Fruit fly (Drosophila melanogaster) whole organism, embryonic: ENCODE measurements around the gene bbg.

Experiments used
- B-H1 ChIP-seq: fragments of 200-800 bp; sonication (Bioruptor generic); IDR thresholded peaks from 3 replicates; pipeline ENCODE4 v1.3.6; 2022; ENCODE audit warnings: missing biosample characterization, missing genetic modification characterization
- CG1024 ChIP-seq: fragments of 200-800 bp; sonication (Bioruptor generic); IDR thresholded peaks from 2 replicates; pipeline ENCODE4 v1.3.6; 2022; ENCODE audit warnings: missing biosample characterization, missing genetic modification characterization
- CG10274 ChIP-seq: fragments of 200-800 bp; sonication (Bioruptor generic); optimal IDR thresholded peaks from 3 replicates; lab custom pipeline; 2017; ENCODE audit warnings: missing biosample characterization, mild to moderate bottlenecking, missing genetic modification characterization
- CG10462 ChIP-seq: fragments of 200-800 bp; sonication (Bioruptor generic); optimal IDR thresholded peaks from 2 replicates; lab custom pipeline; 2016; ENCODE audit warnings: missing biosample characterization, missing genetic modification characterization
- CG11456 ChIP-seq: fragments of 200-800 bp; sonication (Bioruptor generic); IDR thresholded peaks from 3 replicates; pipeline ENCODE4 v1.3.6; 2022; ENCODE audit warnings: missing biosample characterization, missing genetic modification characterization
- CG1529 ChIP-seq: fragments of 200-800 bp; sonication (Bioruptor generic); optimal IDR thresholded peaks from 3 replicates; lab custom pipeline; 2018; ENCODE audit warnings: missing biosample characterization, missing genetic modification characterization
- CG18011 ChIP-seq: fragments of 200-800 bp; sonication (Bioruptor generic); optimal IDR thresholded peaks from 2 replicates; lab custom pipeline; 2017; ENCODE audit warnings: missing biosample characterization, missing genetic modification characterization, mild to moderate bottlenecking, moderate library complexity, missing genotype
- CG30403 ChIP-seq: fragments of 200-800 bp; sonication (Bioruptor generic); optimal IDR thresholded peaks from 3 replicates; lab custom pipeline; 2016; ENCODE audit warnings: missing biosample characterization, missing genetic modification characterization
- CG3847 ChIP-seq: fragments of 200-800 bp; sonication (Bioruptor generic); IDR thresholded peaks from 2 replicates; pipeline ENCODE4 v1.3.6; 2022; ENCODE audit warnings: missing biosample characterization, missing genetic modification characterization
- CG4328 ChIP-seq: fragments of 200-800 bp; sonication (Bioruptor generic); optimal IDR thresholded peaks from 3 replicates; lab custom pipeline; 2017; ENCODE audit warnings: missing biosample characterization, missing genetic modification reagents, missing genetic modification characterization
- CG43689 ChIP-seq: fragments of 200-800 bp; sonication (Bioruptor generic); IDR thresholded peaks from 2 replicates; pipeline ENCODE4 v1.3.6; 2022; ENCODE audit warnings: missing biosample characterization, missing genetic modification characterization
- CG4617 ChIP-seq: fragments of 200-800 bp; sonication (Bioruptor generic); optimal IDR thresholded peaks from 3 replicates; lab custom pipeline; 2016; ENCODE audit warnings: missing biosample characterization, missing genetic modification characterization, borderline replicate concordance
- CG6689 ChIP-seq: fragments of 200-800 bp; sonication (Bioruptor generic); IDR thresholded peaks from 2 replicates; pipeline ENCODE4 v1.3.6; 2022; ENCODE audit warnings: missing biosample characterization, missing genetic modification characterization
- CG7963 ChIP-seq: fragments of 200-800 bp; sonication (Bioruptor generic); IDR thresholded peaks from 3 replicates; pipeline ENCODE4 v1.3.6; 2022; ENCODE audit warnings: missing biosample characterization, missing genetic modification characterization; ENCODE audit not compliant: partially characterized antibody
- CG7987 ChIP-seq: fragments of 200-800 bp; sonication (Bioruptor generic); optimal IDR thresholded peaks from 2 replicates; lab custom pipeline; 2018; ENCODE audit warnings: missing biosample characterization, mild to moderate bottlenecking, missing genetic modification characterization, moderate library complexity
- CG8089 ChIP-seq: fragments of 200-800 bp; sonication (Bioruptor generic); optimal IDR thresholded peaks from 3 replicates; lab custom pipeline; 2016; ENCODE audit warnings: missing biosample characterization, missing genetic modification characterization
- CG9215 ChIP-seq: fragments of 200-800 bp; sonication (Bioruptor generic); IDR thresholded peaks from 2 replicates; pipeline ENCODE4 v1.3.6; 2022; ENCODE audit warnings: missing biosample characterization, missing genetic modification characterization
- Dbx ChIP-seq: fragments of 200-800 bp; sonication (Bioruptor generic); IDR thresholded peaks from 3 replicates; pipeline ENCODE4 v1.3.6; 2022; ENCODE audit warnings: missing biosample characterization, missing genetic modification characterization
- Dek ChIP-seq: fragments of 200-800 bp; sonication (Bioruptor generic); optimal IDR thresholded peaks from 3 replicates; lab custom pipeline; 2019; ENCODE audit warnings: missing biosample characterization, mild to moderate bottlenecking, missing genetic modification characterization, moderate library complexity
- Dip2 ChIP-seq: fragments of 200-800 bp; sonication (Bioruptor generic); IDR thresholded peaks from 2 replicates; pipeline ENCODE4 v1.3.6; 2022; ENCODE audit warnings: missing biosample characterization, missing genetic modification characterization
- Dp ChIP-seq: fragments of 200-800 bp; sonication (Bioruptor generic); optimal IDR thresholded peaks from 2 replicates; lab custom pipeline; 2018; ENCODE audit warnings: missing biosample characterization, mild to moderate bottlenecking, missing genetic modification characterization, moderate library complexity
- ERR ChIP-seq: fragments of 200-800 bp; sonication (Bioruptor generic); optimal IDR thresholded peaks from 2 replicates; lab custom pipeline; 2016; ENCODE audit warnings: missing biosample characterization, missing genetic modification characterization
- Ets97D ChIP-seq: fragments of 200-800 bp; sonication (Bioruptor generic); optimal IDR thresholded peaks from 3 replicates; lab custom pipeline; 2016; ENCODE audit warnings: missing biosample characterization, missing genetic modification characterization
- HmgZ ChIP-seq: fragments of 200-800 bp; sonication (Bioruptor generic); optimal IDR thresholded peaks from 2 replicates; lab custom pipeline; 2018; ENCODE audit warnings: missing biosample characterization, mild to moderate bottlenecking, missing genetic modification characterization
- Hr39 ChIP-seq: fragments of >200 bp; optimal IDR thresholded peaks from 2 replicates; lab custom pipeline; 2017
- Lim3 ChIP-seq: fragments of 200-800 bp; sonication (Bioruptor generic); IDR thresholded peaks from 2 replicates; pipeline ENCODE4 v1.3.6; 2022; ENCODE audit warnings: missing biosample characterization, missing genetic modification characterization
- Mad ChIP-seq: fragments of 200-800 bp; sonication (Bioruptor generic); optimal IDR thresholded peaks from 2 replicates; lab custom pipeline; 2016; ENCODE audit warnings: missing biosample characterization, missing genetic modification characterization
- Med ChIP-seq: fragments of 200-800 bp; sonication (Bioruptor generic); peaks from one replicate; lab custom pipeline; 2016; ENCODE audit warnings: missing biosample characterization, missing genetic modification characterization, mild to moderate bottlenecking, inconsistent platforms, moderate library complexity
- Nf-YC ChIP-seq: fragments of 200-800 bp; optimal IDR thresholded peaks from 3 replicates; lab custom pipeline; 2019; ENCODE audit warnings: missing biosample characterization, mild to moderate bottlenecking, missing genetic modification characterization, moderate library complexity
- Oaz ChIP-seq: fragments of 200-800 bp; sonication (Bioruptor generic); IDR thresholded peaks from 2 replicates; pipeline ENCODE4 v1.3.6; 2022; ENCODE audit warnings: missing biosample characterization, missing genetic modification characterization
- Ravus ChIP-seq: fragments of 200-800 bp; sonication (Bioruptor generic); IDR thresholded peaks from 2 replicates; pipeline ENCODE4 v1.3.6; 2022; ENCODE audit warnings: missing biosample characterization, missing genetic modification characterization
- Rx ChIP-seq: fragments of 200-800 bp; sonication (Bioruptor generic); IDR thresholded peaks from 2 replicates; pipeline ENCODE4 v1.3.6; 2022; ENCODE audit warnings: missing biosample characterization, missing genetic modification characterization
- Sry-β ChIP-seq: fragments of 200-800 bp; sonication (Bioruptor generic); optimal IDR thresholded peaks from 2 replicates; lab custom pipeline; 2018; ENCODE audit warnings: missing biosample characterization, mild to moderate bottlenecking, missing genetic modification characterization, moderate library complexity
- abd-A ChIP-seq: fragments of 200-800 bp; sonication (Bioruptor generic); optimal IDR thresholded peaks from 3 replicates; lab custom pipeline; 2019; ENCODE audit warnings: missing biosample characterization, mild to moderate bottlenecking, missing genetic modification characterization, moderate library complexity
- ac ChIP-seq: fragments of 200-800 bp; sonication (Bioruptor generic); optimal IDR thresholded peaks from 3 replicates; lab custom pipeline; 2017; ENCODE audit warnings: missing biosample characterization, mild to moderate bottlenecking, missing genetic modification characterization
- ash1 ChIP-seq: fragments of 200-800 bp; sonication (Bioruptor generic); optimal IDR thresholded peaks from 2 replicates; lab custom pipeline; 2018; ENCODE audit warnings: missing biosample characterization, mild to moderate bottlenecking, missing genetic modification characterization
- ato ChIP-seq: fragments of 200-800 bp; sonication (Bioruptor generic); IDR thresholded peaks from 2 replicates; pipeline ENCODE4 v1.3.6; 2022; ENCODE audit warnings: missing biosample characterization, missing genetic modification characterization; ENCODE audit not compliant: partially characterized antibody
- bigmax ChIP-seq: fragments of 200-800 bp; sonication (Bioruptor generic); optimal IDR thresholded peaks from 2 replicates; lab custom pipeline; 2018; ENCODE audit warnings: missing biosample characterization, mild to moderate bottlenecking, missing genetic modification characterization
- fd102C ChIP-seq: fragments of 200-800 bp; sonication (Bioruptor generic); optimal IDR thresholded peaks from 2 replicates; lab custom pipeline; 2018; ENCODE audit warnings: missing biosample characterization, mild to moderate bottlenecking, missing genetic modification characterization, moderate library complexity
- ftz-f1 ChIP-seq: fragments of 200-800 bp; sonication (Bioruptor generic); optimal IDR thresholded peaks from 2 replicates; lab custom pipeline; 2016; ENCODE audit warnings: missing biosample characterization, missing genetic modification characterization
- gfzf ChIP-seq: fragments of 200-800 bp; sonication (Bioruptor generic); optimal IDR thresholded peaks from 2 replicates; lab custom pipeline; 2016; ENCODE audit warnings: missing biosample characterization, mild to moderate bottlenecking, missing genetic modification characterization, moderate library complexity
- kah ChIP-seq: fragments of 200-800 bp; sonication (Bioruptor generic); optimal IDR thresholded peaks from 2 replicates; lab custom pipeline; 2018; ENCODE audit warnings: missing biosample characterization, mild to moderate bottlenecking, missing genetic modification characterization
- lab ChIP-seq: fragments of 200-800 bp; sonication (Bioruptor generic); optimal IDR thresholded peaks from 3 replicates; lab custom pipeline; 2017; ENCODE audit warnings: missing biosample characterization, missing genetic modification characterization, mild to moderate bottlenecking, moderate library complexity, missing genetic modification reagents
- phol ChIP-seq: fragments of 200-800 bp; sonication (Bioruptor generic); optimal IDR thresholded peaks from 3 replicates; lab custom pipeline; 2018; ENCODE audit warnings: missing biosample characterization, mild to moderate bottlenecking, missing genetic modification characterization, moderate library complexity
- shn ChIP-seq: fragments of 200-800 bp; sonication (Bioruptor generic); optimal IDR thresholded peaks from 3 replicates; lab custom pipeline; 2016; ENCODE audit warnings: missing biosample characterization, missing genetic modification characterization
- sr ChIP-seq: fragments of 200-800 bp; sonication (Bioruptor generic); IDR thresholded peaks from 3 replicates; pipeline ENCODE4 v1.3.6; 2022; ENCODE audit warnings: missing biosample characterization, missing genetic modification characterization
- stc ChIP-seq: fragments of 200-800 bp; sonication (Bioruptor generic); IDR thresholded peaks from 2 replicates; pipeline ENCODE4 v1.3.6; 2022; ENCODE audit warnings: missing biosample characterization, missing genetic modification characterization
- sug ChIP-seq: fragments of 200-800 bp; optimal IDR thresholded peaks from 2 replicates; lab custom pipeline; 2019; ENCODE audit warnings: missing biosample characterization, mild to moderate bottlenecking, missing genetic modification characterization, moderate library complexity
- tup ChIP-seq: fragments of 200-800 bp; sonication (Bioruptor generic); optimal IDR thresholded peaks from 2 replicates; lab custom pipeline; 2016; ENCODE audit warnings: missing biosample characterization, mild to moderate bottlenecking, missing genetic modification characterization, moderate library complexity
- wek ChIP-seq: fragments of 200-800 bp; sonication (Bioruptor generic); optimal IDR thresholded peaks from 3 replicates; lab custom pipeline; 2018; ENCODE audit warnings: missing biosample characterization, mild to moderate bottlenecking, missing genetic modification characterization, moderate library complexity
- z ChIP-seq: fragments of 200-800 bp; sonication (Bioruptor generic); IDR thresholded peaks from 3 replicates; pipeline ENCODE4 v1.3.6; 2022; ENCODE audit warnings: missing biosample characterization, missing genetic modification characterization
- zf30C ChIP-seq: fragments of 200-800 bp; sonication (Bioruptor generic); optimal IDR thresholded peaks from 3 replicates; lab custom pipeline; 2018; ENCODE audit warnings: missing biosample characterization, mild to moderate bottlenecking, missing genetic modification characterization

Gene bbg

DNA sequence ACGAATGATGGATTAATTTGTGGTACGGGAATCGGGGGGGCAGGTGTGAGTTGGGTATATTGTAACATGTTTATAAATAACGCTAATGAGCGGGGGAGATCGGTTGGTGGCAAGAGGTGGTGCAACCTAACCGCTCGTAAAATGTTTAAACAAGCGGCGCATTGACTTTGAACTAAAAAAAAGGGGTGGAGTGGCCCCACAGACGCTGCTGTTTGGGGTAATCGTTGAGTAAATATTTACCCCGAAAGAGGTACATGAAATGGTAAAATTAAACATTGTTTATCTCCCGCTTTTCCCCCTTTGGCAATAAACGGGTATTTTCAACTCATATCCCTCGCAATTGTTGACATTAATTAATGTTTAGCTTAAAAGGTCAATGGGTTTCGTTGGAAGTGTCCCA is 170.0 kb downstream of the bbg start (continued):
- TF ChIP-seq ato, result no peak
- peak; percentile 77 for TF ChIP-seq wek (GFP tag; lab: Kevin White, UChicago)
- no peak for TF ChIP-seq Lim3 (GFP tag; lab: Robert Waterston, UW)
- TF ChIP-seq Med, result peak; percentile 84
- 0 out of 2 replicates have a peak, but pooled peaks have one; percentile 28 for TF ChIP-seq CG6689 (GFP tag; lab: Robert Waterston, UW)
- peak; percentile 80 for TF ChIP-seq lab
- TF ChIP-seq CG11456, result no peak
- TF ChIP-seq bigmax, result peak; percentile 26
- no peak; the same call in 2 of the 3 replicates for TF ChIP-seq z
- no peak for TF ChIP-seq Mad
- no peak for TF ChIP-seq CG3847 (GFP tag; lab: Robert Waterston, UW)
- no peak for TF ChIP-seq ash1 (GFP tag; lab: Kevin White, UChicago)
- TF ChIP-seq Dp (GFP tag; lab: Kevin White, UChicago), result no peak
- TF ChIP-seq CG18011 (GFP tag; lab: Kevin White, UChicago), result no peak
- TF ChIP-seq Sry-β (GFP tag; lab: Kevin White, UChicago), result peak; percentile 49
- TF ChIP-seq tup, result no peak
- no peak for TF ChIP-seq CG9215
- no peak for TF ChIP-seq ftz-f1 (GFP tag; lab: Kevin White, UChicago)
- no peak for TF ChIP-seq zf30C (GFP tag; lab: Kevin White, UChicago)
- TF ChIP-seq Dbx (GFP tag; lab: Robert Waterston, UW), result no peak
- peak; percentile 39 for TF ChIP-seq abd-A (tag; lab: Kevin White, UChicago)
- no peak for TF ChIP-seq CG30403 (GFP tag; lab: Kevin White, UChicago)
- no peak for TF ChIP-seq Ets97D (GFP tag; lab: Kevin White, UChicago)
- no peak for TF ChIP-seq Hr39 (lab: Kevin White, UChicago)
- no peak for TF ChIP-seq shn (GFP tag; lab: Kevin White, UChicago)
- TF ChIP-seq CG1024 (GFP tag; lab: Robert Waterston, UW), result no peak
- no peak for TF ChIP-seq B-H1
- no peak for TF ChIP-seq CG43689 (GFP tag; lab: Robert Waterston, UW)
- TF ChIP-seq CG8089 (GFP tag; lab: Kevin White, UChicago), result peak; percentile 14
- peak; percentile 64 for TF ChIP-seq CG4328 (GFP tag; lab: Kevin White, UChicago)
- TF ChIP-seq gfzf (GFP tag; lab: Kevin White, UChicago), result no peak
- TF ChIP-seq phol, result no peak
- TF ChIP-seq Oaz, result no peak
- peak; percentile 7 for TF ChIP-seq CG10462
- TF ChIP-seq ac (GFP tag; lab: Kevin White, UChicago), result peak; percentile 68
- TF ChIP-seq Dip2 (GFP tag; lab: Robert Waterston, UW), result no peak
- TF ChIP-seq ERR, result no peak
- peak; percentile 34 for TF ChIP-seq CG10274 (GFP tag; lab: Kevin White, UChicago)
- TF ChIP-seq CG7963 (GFP tag; lab: Robert Waterston, UW), result no peak
- no peak for TF ChIP-seq fd102C
- TF ChIP-seq CG1529 (GFP tag; lab: Kevin White, UChicago), result peak; percentile 85
- TF ChIP-seq Nf-YC (tag; lab: Kevin White, UChicago), result peak; percentile 31
- TF ChIP-seq Rx (GFP tag; lab: Robert Waterston, UW), result no peak
- peak; percentile 6 for TF ChIP-seq HmgZ (tag; lab: Kevin White, UChicago)
- TF ChIP-seq CG4617 (GFP tag; lab: Kevin White, UChicago), result no peak
- TF ChIP-seq Ravus (GFP tag; lab: Robert Waterston, UW), result no peak
- TF ChIP-seq stc, result peak; percentile 46; the same call in 1 of the 2 replicates
- peak; percentile 46 for TF ChIP-seq kah (GFP tag; lab: Kevin White, UChicago)
- no peak for TF ChIP-seq Dek
- peak; percentile 10 for TF ChIP-seq CG7987 (GFP tag; lab: Kevin White, UChicago)
- peak; percentile 68 for TF ChIP-seq sug (tag; lab: Kevin White, UChicago)
- no peak for TF ChIP-seq sr (GFP tag; lab: Robert Waterston, UW)
